Fruit fly (Drosophila melanogaster) Kc167 (cell line): ENCODE results near the gene CG34126.

Experiments used
- Myc ChIP-seq: fragments of >200 bp; optimal IDR thresholded peaks from 2 replicates; lab custom pipeline; 2017; ENCODE audit warnings: missing external identifiers
- Sin3A ChIP-seq: fragments of >200 bp; optimal IDR thresholded peaks from 2 replicates; lab custom pipeline; 2018; ENCODE audit warnings: missing external identifiers
- h ChIP-seq: fragments of >200 bp; optimal IDR thresholded peaks from 3 replicates; lab custom pipeline; 2018; ENCODE audit warnings: missing external identifiers
- insv ChIP-seq: fragments of >200 bp; optimal IDR thresholded peaks from 3 replicates; lab custom pipeline; 2018; ENCODE audit warnings: missing external identifiers
- psq ChIP-seq: fragments of >200 bp; optimal IDR thresholded peaks from 2 replicates; lab custom pipeline; 2017; ENCODE audit warnings: missing external identifiers
- ttk ChIP-seq: sonication (Bioruptor generic); optimal IDR thresholded peaks from 2 replicates; lab custom pipeline; 2017; ENCODE audit warnings: missing external identifiers

CG34126 gene

DNA sequence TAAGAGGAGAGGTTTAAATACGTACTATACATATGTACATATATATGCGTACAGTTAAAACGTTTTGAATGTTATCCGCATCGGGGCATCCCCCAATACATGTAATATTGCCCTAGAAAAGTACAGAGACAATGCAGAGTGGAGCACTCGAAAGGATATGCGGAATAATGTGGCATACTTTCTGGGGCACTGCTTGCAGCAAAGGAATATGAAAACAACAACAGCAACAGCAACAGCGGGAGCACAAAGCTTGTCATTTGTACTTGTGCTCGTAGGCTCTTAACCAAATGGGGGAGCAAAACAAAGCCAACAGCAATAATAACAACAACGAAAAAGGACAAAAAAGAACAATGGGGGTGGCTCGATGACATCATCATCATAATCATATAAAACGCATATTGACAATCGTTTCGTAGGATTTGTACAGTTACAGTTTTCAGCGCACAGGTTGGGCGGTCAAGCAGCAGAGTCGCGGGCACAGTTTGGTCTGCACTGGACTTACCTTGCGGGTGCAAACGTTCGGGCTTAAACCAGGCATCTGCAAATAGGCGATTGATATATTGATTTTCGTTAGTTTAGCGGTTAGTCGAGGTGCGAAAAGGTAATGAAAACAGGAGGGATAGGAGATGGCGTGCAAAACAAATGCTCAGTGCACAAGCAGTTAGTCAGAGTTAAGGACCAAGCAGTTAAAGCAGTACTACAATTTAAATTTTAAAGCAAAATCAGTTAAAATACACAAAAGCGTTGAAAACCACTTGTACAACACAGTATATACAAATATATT is 22.4 kb downstream of the CG34126 start:
- no peak for TF ChIP-seq h (lab: Kevin White, UChicago)
- TF ChIP-seq insv (lab: Kevin White, UChicago): no peak
- TF ChIP-seq psq (lab: Kevin White, UChicago): no peak
- TF ChIP-seq Sin3A: no peak
- no peak for TF ChIP-seq ttk (lab: Kevin White, UChicago)
- no peak for TF ChIP-seq Myc (lab: Kevin White, UChicago)

- no peak for TF ChIP-seq Myc (lab: Kevin White, UChicago)
- no peak for TF ChIP-seq psq (lab: Kevin White, UChicago)
- no peak for TF ChIP-seq Sin3A
- TF ChIP-seq ttk (lab: Kevin White, UChicago): no peak
- TF ChIP-seq insv (lab: Kevin White, UChicago): no peak
- no peak for TF ChIP-seq h (lab: Kevin White, UChicago)
Observed at dm6 chr2L:5004677-5005463, 23.5 kb downstream of the CG34126 start.

DNA sequence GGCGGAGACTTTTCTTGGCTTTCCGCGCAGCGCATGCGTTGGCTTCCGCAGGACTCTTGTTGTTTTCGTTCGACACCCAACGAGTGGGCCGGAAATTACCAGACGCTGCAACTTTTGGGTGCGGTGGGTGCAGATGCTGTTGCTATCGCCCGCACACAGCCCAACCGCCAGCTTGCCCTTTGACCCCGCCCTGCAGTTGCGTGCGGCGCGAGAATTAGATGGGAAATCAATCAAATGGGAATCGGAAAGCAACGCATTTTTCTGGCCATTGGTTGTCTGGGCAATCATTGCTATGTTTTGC is 24.0 kb downstream of the CG34126 start:
- no peak for TF ChIP-seq insv (lab: Kevin White, UChicago)

DNA sequence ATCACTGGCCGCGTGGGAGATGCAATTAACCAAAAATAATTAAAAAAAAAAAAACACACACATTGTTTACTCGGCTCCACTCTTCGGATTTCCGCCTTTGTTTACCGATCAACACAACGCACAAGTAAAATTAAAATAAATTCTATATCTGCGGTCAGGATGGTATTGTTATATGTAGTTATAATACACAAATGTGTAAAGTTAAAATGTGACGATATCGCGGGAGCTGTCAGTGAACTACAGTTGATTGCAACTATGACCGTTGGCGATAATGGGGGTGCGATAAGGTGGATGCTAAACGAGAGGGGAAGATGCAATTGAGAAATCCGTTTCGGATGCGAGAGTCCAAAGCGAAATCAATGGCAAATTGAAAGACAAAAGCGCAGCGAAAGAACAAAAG is 24.9 kb downstream of the CG34126 start:
- TF ChIP-seq Sin3A: no peak
- no peak for TF ChIP-seq Myc (lab: Kevin White, UChicago)
- TF ChIP-seq insv (lab: Kevin White, UChicago): no peak
- TF ChIP-seq h (lab: Kevin White, UChicago): no peak
- TF ChIP-seq psq (lab: Kevin White, UChicago): no peak
- no peak for TF ChIP-seq ttk (lab: Kevin White, UChicago)

- TF ChIP-seq ttk (lab: Kevin White, UChicago): no peak
- TF ChIP-seq Myc (lab: Kevin White, UChicago): no peak
- no peak for TF ChIP-seq psq (lab: Kevin White, UChicago)
- TF ChIP-seq insv (lab: Kevin White, UChicago): no peak
Observed at dm6 chr2L:5007256-5007655, 25.8 kb downstream of the CG34126 start.

dm6 chr2L:5009306-5010030 is 28.1 kb downstream of the CG34126 start, which contains the start of gene Rtnl1:
Rtnl1 (minus strand) TSS chr2L:5009720.
- TF ChIP-seq Myc (lab: Kevin White, UChicago) (no peak), psq (lab: Kevin White, UChicago) (no peak), ttk (lab: Kevin White, UChicago) (no peak), Sin3A (no peak), h (lab: Kevin White, UChicago) (no peak), insv (lab: Kevin White, UChicago) (no peak)

dm6 chr2L:5010784-5011260 is 29.4 kb downstream of the CG34126 start, which contains the start of the genes CG31917, Tfb5 and SelT:
CG31917 (minus strand) TSS chr2L:5010834.
Tfb5 (minus strand) TSS chr2L:5010834.
SelT (plus strand) TSS chr2L:5010922.
- no peak for TF ChIP-seq Myc (lab: Kevin White, UChicago)
- no peak for TF ChIP-seq psq (lab: Kevin White, UChicago)
- TF ChIP-seq ttk (lab: Kevin White, UChicago): no peak
- no peak for TF ChIP-seq insv (lab: Kevin White, UChicago)
- TF ChIP-seq h (lab: Kevin White, UChicago): no peak
- no peak for TF ChIP-seq Sin3A

dm6 chr2L:5020479-5020878 is 39.1 kb downstream of the CG34126 start:
- TF ChIP-seq psq (lab: Kevin White, UChicago) (no peak), insv (lab: Kevin White, UChicago) (no peak), h (lab: Kevin White, UChicago) (no peak)

DNA sequence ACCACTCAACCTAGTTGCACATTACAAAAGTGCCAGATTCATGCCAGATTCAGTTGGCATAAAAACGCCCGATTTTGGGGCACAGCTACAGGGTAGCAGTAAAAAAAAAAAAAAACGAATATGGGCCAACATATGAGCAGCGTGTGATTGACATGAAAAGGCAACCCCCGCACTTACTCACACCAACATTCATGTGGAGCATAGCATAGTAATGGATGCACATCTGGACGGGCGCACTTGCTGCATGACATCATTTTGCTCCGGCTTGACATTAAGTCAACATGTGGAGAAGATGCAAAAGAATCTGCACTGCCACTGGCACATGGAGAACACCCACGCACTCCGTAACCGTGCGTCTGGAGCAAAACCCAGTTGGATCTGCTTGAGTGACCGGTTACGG is 41.2 kb downstream of the CG34126 start:
- TF ChIP-seq Myc (lab: Kevin White, UChicago) (no peak), psq (lab: Kevin White, UChicago) (no peak), insv (lab: Kevin White, UChicago) (no peak), h (lab: Kevin White, UChicago) (no peak), Sin3A (no peak), ttk (lab: Kevin White, UChicago) (no peak)

dm6 chr2L:5025557-5025956 is 44.1 kb downstream of the CG34126 start:
- TF ChIP-seq h (lab: Kevin White, UChicago): no peak
- no peak for TF ChIP-seq Sin3A
- TF ChIP-seq Myc (lab: Kevin White, UChicago): no peak
- no peak for TF ChIP-seq psq (lab: Kevin White, UChicago)
- no peak for TF ChIP-seq ttk (lab: Kevin White, UChicago)
- no peak for TF ChIP-seq insv (lab: Kevin White, UChicago)

- TF ChIP-seq psq (lab: Kevin White, UChicago) (no peak), insv (lab: Kevin White, UChicago) (no peak), Sin3A (no peak), ttk (lab: Kevin White, UChicago) (no peak), h (lab: Kevin White, UChicago) (no peak), Myc (lab: Kevin White, UChicago) (no peak)
Observed at dm6 chr2L:5027321-5028069, 46.1 kb downstream of the CG34126 start.
